Fruit fly (Drosophila melanogaster) whole organism, embryonic: ENCODE results near the gene sif.

Experiments used
- ATbp ChIP-seq: fragments of 200-800 bp; sonication (Bioruptor generic); optimal IDR thresholded peaks from 2 replicates; lab custom pipeline; 2017; ENCODE audit warnings: missing biosample characterization, mild to moderate bottlenecking, missing genetic modification characterization, missing genetic modification reagents
- Atf3 ChIP-seq: fragments of 200-800 bp; sonication (Bioruptor generic); optimal IDR thresholded peaks from 3 replicates; lab custom pipeline; 2016; ENCODE audit warnings: missing biosample characterization, missing genetic modification characterization
- CG10979 ChIP-seq: fragments of 200-800 bp; sonication (Bioruptor generic); optimal IDR thresholded peaks from 2 replicates; lab custom pipeline; 2018; ENCODE audit warnings: missing biosample characterization, mild to moderate bottlenecking, missing genetic modification characterization, moderate library complexity
- CG11085 ChIP-seq: fragments of 200-800 bp; sonication (Bioruptor generic); IDR thresholded peaks from 2 replicates; pipeline ENCODE4 v1.3.6; 2022; ENCODE audit warnings: missing biosample characterization, missing genetic modification characterization
- CG11695 ChIP-seq: fragments of 200-800 bp; sonication (Bioruptor generic); IDR thresholded peaks from 3 replicates; pipeline ENCODE4 v1.3.6; 2022; ENCODE audit warnings: missing biosample characterization, missing genetic modification characterization
- CG12391 ChIP-seq: fragments of 200-800 bp; sonication (Bioruptor generic); optimal IDR thresholded peaks from 3 replicates; lab custom pipeline; 2018; ENCODE audit warnings: missing biosample characterization, mild to moderate bottlenecking, missing genetic modification characterization, moderate library complexity
- CG14014 ChIP-seq: fragments of 200-800 bp; sonication (Bioruptor generic); IDR thresholded peaks from 2 replicates; pipeline ENCODE4 v1.3.6; 2022; ENCODE audit warnings: missing biosample characterization, missing genetic modification characterization
- CG14710 ChIP-seq: fragments of 200-800 bp; sonication (Bioruptor generic); optimal IDR thresholded peaks from 3 replicates; lab custom pipeline; 2019; ENCODE audit warnings: missing biosample characterization, mild to moderate bottlenecking, missing genetic modification characterization, moderate library complexity
- CG15073 ChIP-seq: fragments of 200-800 bp; sonication (Bioruptor generic); optimal IDR thresholded peaks from 2 replicates; lab custom pipeline; 2016; ENCODE audit warnings: missing biosample characterization, missing genetic modification characterization
- CG1602 ChIP-seq: fragments of 200-800 bp; sonication (Bioruptor generic); optimal IDR thresholded peaks from 3 replicates; lab custom pipeline; 2016; ENCODE audit warnings: missing biosample characterization, missing genetic modification characterization
- CG30431 ChIP-seq: fragments of 200-800 bp; sonication (Bioruptor generic); optimal IDR thresholded peaks from 2 replicates; lab custom pipeline; 2017; ENCODE audit warnings: missing biosample characterization, missing genetic modification characterization
- CG34224 ChIP-seq: fragments of 200-800 bp; sonication (Bioruptor generic); IDR thresholded peaks from 3 replicates; pipeline ENCODE4 v1.3.6; 2022; ENCODE audit warnings: missing biosample characterization, missing genetic modification characterization; ENCODE audit not compliant: partially characterized antibody
- CG6689 ChIP-seq: fragments of 200-800 bp; sonication (Bioruptor generic); IDR thresholded peaks from 2 replicates; pipeline ENCODE4 v1.3.6; 2022; ENCODE audit warnings: missing biosample characterization, missing genetic modification characterization
- CG7556 ChIP-seq: fragments of 200-800 bp; sonication (Bioruptor generic); optimal IDR thresholded peaks from 2 replicates; lab custom pipeline; 2017; ENCODE audit warnings: missing biosample characterization, mild to moderate bottlenecking, missing genetic modification characterization
- CG8765 ChIP-seq: fragments of 200-800 bp; sonication (Bioruptor generic); IDR thresholded peaks from 2 replicates; pipeline ENCODE4 v1.3.6; 2022; ENCODE audit warnings: missing biosample characterization, missing genetic modification characterization
- CG9609 ChIP-seq: fragments of 200-800 bp; sonication (Bioruptor generic); optimal IDR thresholded peaks from 3 replicates; lab custom pipeline; 2016; ENCODE audit warnings: missing biosample characterization, missing genetic modification characterization
- Dp ChIP-seq: fragments of 200-800 bp; sonication (Bioruptor generic); optimal IDR thresholded peaks from 2 replicates; lab custom pipeline; 2018; ENCODE audit warnings: missing biosample characterization, mild to moderate bottlenecking, missing genetic modification characterization, moderate library complexity
- Fer1 ChIP-seq: fragments of 200-800 bp; sonication (Bioruptor generic); optimal IDR thresholded peaks from 2 replicates; lab custom pipeline; 2017; ENCODE audit warnings: missing biosample characterization, mild to moderate bottlenecking, missing genetic modification characterization
- GATAe ChIP-seq: fragments of 200-800 bp; sonication (Bioruptor generic); conservative IDR thresholded peaks from 2 replicates; pipeline ENCODE4 v1.3.6; 2022; ENCODE audit warnings: missing biosample characterization, missing genetic modification characterization
- Gsc ChIP-seq: fragments of 200-800 bp; sonication (Bioruptor generic); IDR thresholded peaks from 2 replicates; pipeline ENCODE4 v1.3.6; 2022; ENCODE audit warnings: missing biosample characterization, missing genetic modification characterization
- HLH54F ChIP-seq: fragments of 200-800 bp; sonication (Bioruptor generic); optimal IDR thresholded peaks from 3 replicates; lab custom pipeline; 2016; ENCODE audit warnings: missing biosample characterization, missing genetic modification characterization
- Jarid2 ChIP-seq: fragments of 200-800 bp; sonication (Bioruptor generic); optimal IDR thresholded peaks from 3 replicates; lab custom pipeline; 2017; ENCODE audit warnings: mild to moderate bottlenecking, missing biosample characterization, missing genetic modification reagents, missing genetic modification characterization
- Kr ChIP-seq: fragments of 200-800 bp; sonication (Bioruptor generic); optimal IDR thresholded peaks from 2 replicates; lab custom pipeline; 2017; ENCODE audit warnings: missing biosample characterization, mild to moderate bottlenecking, missing genetic modification characterization
- MBD-R2 ChIP-seq: fragments of 200-800 bp; sonication (Bioruptor generic); IDR thresholded peaks from 2 replicates; pipeline ENCODE4 v1.3.6; 2022; ENCODE audit warnings: missing biosample characterization, missing genetic modification characterization
- MESR4 ChIP-seq: fragments of 200-800 bp; sonication (Bioruptor generic); optimal IDR thresholded peaks from 2 replicates; lab custom pipeline; 2018; ENCODE audit warnings: missing biosample characterization, mild to moderate bottlenecking, missing genetic modification characterization, moderate library complexity
- Max ChIP-seq: fragments of 200-800 bp; sonication (Bioruptor generic); optimal IDR thresholded peaks from 2 replicates; lab custom pipeline; 2016; ENCODE audit warnings: missing biosample characterization, mild to moderate bottlenecking, missing genetic modification characterization
- Nf-YB ChIP-seq: fragments of 200-800 bp; sonication (Bioruptor generic); optimal IDR thresholded peaks from 3 replicates; lab custom pipeline; 2019; ENCODE audit warnings: missing biosample characterization, mild to moderate bottlenecking, missing genetic modification characterization, moderate library complexity
- PHDP ChIP-seq: fragments of 200-800 bp; sonication (Bioruptor generic); optimal IDR thresholded peaks from 3 replicates; lab custom pipeline; 2018; ENCODE audit warnings: missing biosample characterization, mild to moderate bottlenecking, missing genetic modification characterization, moderate library complexity
- Pdp1 ChIP-seq, 2 experiments: fragments of 200-800 bp; sonication (Bioruptor generic); optimal IDR thresholded peaks; 3 replicates each; lab custom pipeline; 2016; ENCODE audit warnings: missing biosample characterization in 2 of 2, missing genetic modification characterization in 2 of 2, mild to moderate bottlenecking in 1 of 2, moderate library complexity in 1 of 2
- Sin3A ChIP-seq: fragments of >200 bp; optimal IDR thresholded peaks from 2 replicates; lab custom pipeline; 2018
- cad ChIP-seq: fragments of >200 bp; optimal IDR thresholded peaks from 2 replicates; lab custom pipeline; 2017; ENCODE audit warnings: missing biosample characterization, missing genetic modification characterization
- chm ChIP-seq: fragments of 200-800 bp; sonication (Bioruptor generic); IDR thresholded peaks from 2 replicates; pipeline ENCODE4 v1.3.6; 2022; ENCODE audit warnings: missing biosample characterization, missing genetic modification characterization
- danr ChIP-seq: fragments of 200-800 bp; sonication (Bioruptor generic); IDR thresholded peaks from 2 replicates; pipeline ENCODE4 v1.3.6; 2022; ENCODE audit warnings: missing biosample characterization, missing genetic modification characterization
- dm ChIP-seq: fragments of 200-800 bp; sonication (Bioruptor generic); optimal IDR thresholded peaks from 3 replicates; lab custom pipeline; 2016; ENCODE audit warnings: missing biosample characterization, missing genetic modification characterization
- dysf ChIP-seq: fragments of 200-800 bp; sonication (Bioruptor generic); IDR thresholded peaks from 3 replicates; pipeline ENCODE4 v1.3.6; 2022; ENCODE audit warnings: missing biosample characterization, missing genetic modification characterization
- ewg ChIP-seq: fragments of 200-800 bp; sonication (Bioruptor generic); optimal IDR thresholded peaks from 3 replicates; lab custom pipeline; 2017; ENCODE audit warnings: mild to moderate bottlenecking, missing biosample characterization, missing genetic modification reagents, missing genetic modification characterization
- ftz-f1 ChIP-seq: fragments of 200-800 bp; sonication (Bioruptor generic); optimal IDR thresholded peaks from 2 replicates; lab custom pipeline; 2016; ENCODE audit warnings: missing biosample characterization, missing genetic modification characterization
- gce ChIP-seq: fragments of 200-800 bp; sonication (Bioruptor generic); IDR thresholded peaks from 3 replicates; pipeline ENCODE4 v1.3.6; 2022; ENCODE audit warnings: missing biosample characterization, missing genetic modification characterization
- gfzf ChIP-seq: fragments of 200-800 bp; sonication (Bioruptor generic); optimal IDR thresholded peaks from 2 replicates; lab custom pipeline; 2016; ENCODE audit warnings: missing biosample characterization, mild to moderate bottlenecking, missing genetic modification characterization, moderate library complexity
- h ChIP-seq: fragments of >200 bp; optimal IDR thresholded peaks from 2 replicates; lab custom pipeline; 2017
- peb ChIP-seq: fragments of 200-800 bp; sonication (Bioruptor generic); IDR thresholded peaks from 2 replicates; pipeline ENCODE4 v1.3.6; 2022; ENCODE audit warnings: missing biosample characterization, missing genetic modification characterization
- prd ChIP-seq, 3 experiments: fragments of >200 bp in 2 of 3; fragments of 200-800 bp in 1 of 3; sonication (Bioruptor generic) in 1 of 3; optimal IDR thresholded peaks in 2 of 3; IDR thresholded peaks in 1 of 3; 2 replicates in 2 of 3; 3 replicates in 1 of 3; pipeline versions ENCODE4 v1.3.6 to Lab custom; 2017 to 2022; ENCODE audit warnings: missing biosample characterization in 1 of 3, missing genetic modification characterization in 1 of 3
- sim ChIP-seq: fragments of 200-800 bp; sonication (Bioruptor generic); IDR thresholded peaks from 2 replicates; pipeline ENCODE4 v1.3.6; 2022; ENCODE audit warnings: missing biosample characterization, missing genetic modification characterization
- slbo ChIP-seq: fragments of 200-800 bp; sonication (Bioruptor generic); IDR thresholded peaks from 2 replicates; pipeline ENCODE4 v1.3.6; 2022; ENCODE audit warnings: missing biosample characterization, missing genetic modification characterization
- stc ChIP-seq: fragments of 200-800 bp; sonication (Bioruptor generic); IDR thresholded peaks from 2 replicates; pipeline ENCODE4 v1.3.6; 2022; ENCODE audit warnings: missing biosample characterization, missing genetic modification characterization
- tna ChIP-seq: fragments of 200-800 bp; sonication (Bioruptor generic); IDR thresholded peaks from 2 replicates; pipeline ENCODE4 v1.3.6; 2022; ENCODE audit warnings: missing biosample characterization, missing genetic modification characterization; ENCODE audit not compliant: partially characterized antibody
- trem ChIP-seq: fragments of 200-800 bp; optimal IDR thresholded peaks from 3 replicates; lab custom pipeline; 2019; ENCODE audit warnings: missing biosample characterization, mild to moderate bottlenecking, missing genetic modification characterization, moderate library complexity
- vfl ChIP-seq: fragments of 200-800 bp; sonication (Bioruptor generic); optimal IDR thresholded peaks from 2 replicates; lab custom pipeline; 2016; ENCODE audit warnings: missing biosample characterization, missing genetic modification characterization
- wek ChIP-seq: fragments of 200-800 bp; sonication (Bioruptor generic); optimal IDR thresholded peaks from 3 replicates; lab custom pipeline; 2018; ENCODE audit warnings: missing biosample characterization, mild to moderate bottlenecking, missing genetic modification characterization, moderate library complexity
- zf30C ChIP-seq: fragments of 200-800 bp; sonication (Bioruptor generic); optimal IDR thresholded peaks from 3 replicates; lab custom pipeline; 2018; ENCODE audit warnings: missing biosample characterization, mild to moderate bottlenecking, missing genetic modification characterization

The sif gene

DNA sequence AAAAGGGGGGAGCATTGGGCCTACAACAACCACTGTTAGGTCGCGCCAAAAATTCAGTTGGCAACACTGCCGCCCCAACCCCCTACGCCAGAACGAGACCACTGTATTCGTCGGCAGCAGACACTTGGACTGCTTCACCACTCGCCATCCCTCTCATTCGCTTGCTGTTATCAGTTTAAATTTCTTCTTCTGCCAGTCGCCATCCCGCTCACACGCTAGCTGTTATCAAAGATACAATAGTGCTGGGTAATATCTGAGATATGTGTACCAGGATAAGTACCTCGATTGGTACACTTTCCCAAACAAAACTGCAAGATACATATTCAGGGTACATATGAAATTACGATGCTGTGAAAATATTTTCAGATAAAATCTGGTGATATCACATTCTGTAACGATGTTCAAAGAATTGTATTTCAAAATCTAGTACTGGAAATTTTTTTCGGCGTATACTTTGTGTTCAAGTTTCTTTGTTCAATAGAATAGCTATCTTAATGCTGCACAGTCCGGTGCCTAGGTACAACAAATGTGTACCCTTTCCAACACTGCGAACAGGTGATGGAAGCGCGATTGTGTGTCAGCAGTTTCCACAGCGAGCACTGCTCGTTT, 113.2 kb downstream of the sif start (continued):
- peak; percentile 80 for TF ChIP-seq Max (GFP tag; lab: Kevin White, UChicago)
- no peak for TF ChIP-seq Kr (GFP tag; lab: Kevin White, UChicago)
- no peak for TF ChIP-seq CG8765
- peak; percentile 84 for TF ChIP-seq CG14710
- peak; percentile 64 for TF ChIP-seq dm (GFP tag; lab: Kevin White, UChicago)
- TF ChIP-seq PHDP (tag; lab: Kevin White, UChicago), result peak; percentile 91
- no peak for TF ChIP-seq prd (optimal IDR thresholded peaks at IDR 0.05; lab: Kevin White, UChicago)
- TF ChIP-seq prd (GFP tag; IDR thresholded peaks at IDR 0.05; lab: Robert Waterston, UW), result peak; percentile 80
- TF ChIP-seq chm (GFP tag; lab: Robert Waterston, UW), result no peak
- TF ChIP-seq cad (GFP tag; lab: Kevin White, UChicago), result no peak
- TF ChIP-seq HLH54F (GFP tag; lab: Kevin White, UChicago), result peak; percentile 86
- peak; percentile 62 for TF ChIP-seq CG6689
- no peak; the same call in 2 of the 3 replicates for TF ChIP-seq CG34224 (GFP tag; lab: Robert Waterston, UW)
- no peak for TF ChIP-seq h (lab: Kevin White, UChicago)
- TF ChIP-seq Jarid2 (GFP tag; lab: Kevin White, UChicago), result no peak
- TF ChIP-seq gce (GFP tag; lab: Robert Waterston, UW), result 0 out of 3 replicates have a peak, but pooled peaks have one; percentile 16
- TF ChIP-seq CG11085 (GFP tag; lab: Robert Waterston, UW), result no peak
- TF ChIP-seq slbo (GFP tag; lab: Robert Waterston, UW), result peak; percentile 67
- peak; percentile 89 for TF ChIP-seq CG12391 (tag; lab: Kevin White, UChicago)
- peak; percentile 79; the same call in 2 of the 3 replicates for TF ChIP-seq CG11695 (GFP tag; lab: Robert Waterston, UW)
- TF ChIP-seq wek, result peak; percentile 54
- TF ChIP-seq dysf (GFP tag; lab: Robert Waterston, UW), result peak; percentile 81
- peak; percentile 68 for TF ChIP-seq CG14014 (GFP tag; lab: Robert Waterston, UW)
- no peak for TF ChIP-seq Sin3A
- TF ChIP-seq sim (GFP tag; lab: Robert Waterston, UW), result no peak
- TF ChIP-seq Pdp1 (GFP tag; optimal IDR thresholded peaks at IDR 0.05; lab: Kevin White, UChicago), result peak; percentile 76 to 78

DNA sequence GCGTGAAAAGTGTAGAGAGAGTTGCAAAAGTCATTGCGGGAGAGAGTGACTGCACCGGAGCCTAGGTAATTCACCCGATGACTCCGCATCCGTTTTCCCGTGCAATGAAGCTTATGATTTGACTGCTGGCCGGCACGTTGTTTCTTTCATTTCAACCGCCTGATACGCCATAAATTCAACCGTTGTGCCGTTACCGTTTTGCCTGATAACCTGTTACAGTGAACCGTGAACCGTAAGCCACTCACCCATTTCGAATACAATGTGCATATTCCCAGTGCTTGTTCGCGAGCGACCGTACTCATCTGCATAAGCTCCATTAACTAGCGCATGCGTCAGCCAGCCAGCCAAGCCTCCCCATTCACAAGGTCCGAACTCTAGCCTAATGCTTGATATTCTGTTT, 117.1 kb downstream of the sif start:
- no peak for TF ChIP-seq CG1602 (GFP tag; lab: Kevin White, UChicago)
- no peak for TF ChIP-seq ftz-f1 (GFP tag; lab: Kevin White, UChicago)
- TF ChIP-seq CG7556 (GFP tag; lab: Kevin White, UChicago), result no peak
- no peak for TF ChIP-seq Nf-YB (GFP tag; lab: Kevin White, UChicago)
- no peak for TF ChIP-seq stc
- TF ChIP-seq CG15073, result no peak
- no peak for TF ChIP-seq CG10979 (tag; lab: Kevin White, UChicago)
- peak; percentile 16 for TF ChIP-seq ewg

DNA sequence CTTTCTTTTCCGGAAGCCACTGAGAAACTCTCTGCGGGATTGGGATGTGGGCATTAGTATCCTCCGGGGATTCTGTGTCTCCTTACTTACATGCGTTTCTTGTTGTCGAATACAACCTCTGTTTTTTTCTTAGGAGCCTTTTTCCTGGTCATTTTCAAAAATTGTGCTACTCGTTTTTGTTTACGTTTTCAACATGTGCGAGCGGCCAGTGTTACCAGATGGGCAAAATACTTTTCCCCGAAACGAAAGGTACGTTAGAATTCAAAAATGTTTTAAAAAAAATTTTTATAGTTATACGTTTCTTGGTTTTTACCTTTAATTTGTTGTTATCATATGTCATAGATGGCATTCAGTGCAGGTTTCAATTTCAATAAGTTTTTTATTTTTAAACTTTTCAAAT, 119.4 kb downstream of the sif start, which contains the start of gene vito:
TSS of gene vito (minus strand) at position 220 of the 400 bp plus-strand sequence.
- TF ChIP-seq vfl (GFP tag; lab: Kevin White, UChicago), result no peak
- TF ChIP-seq CG9609, result no peak
- no peak for TF ChIP-seq ATbp (GFP tag; lab: Kevin White, UChicago)
- TF ChIP-seq Atf3 (GFP tag; lab: Kevin White, UChicago), result no peak
- no peak for TF ChIP-seq CG30431 (GFP tag; lab: Kevin White, UChicago)
- TF ChIP-seq danr (GFP tag; lab: Robert Waterston, UW), result no peak
- no peak for TF ChIP-seq GATAe (GFP tag; lab: Robert Waterston, UW)
- peak; percentile 60 for TF ChIP-seq gfzf (GFP tag; lab: Kevin White, UChicago)
- TF ChIP-seq MESR4 (GFP tag; lab: Kevin White, UChicago), result peak; percentile 18
- TF ChIP-seq MBD-R2 (GFP tag; lab: Robert Waterston, UW), result peak; percentile 44; the same call in 1 of the 2 replicates
- TF ChIP-seq zf30C (GFP tag; lab: Kevin White, UChicago), result no peak
- no peak for TF ChIP-seq tna (GFP tag; lab: Robert Waterston, UW)
- TF ChIP-seq trem, result peak; percentile 11
- no peak for TF ChIP-seq Gsc (GFP tag; lab: Robert Waterston, UW)
- peak; percentile 41 for TF ChIP-seq Dp
- TF ChIP-seq Fer1 (GFP tag; lab: Kevin White, UChicago), result no peak
- TF ChIP-seq peb, result no peak
